Fruit fly (Drosophila melanogaster) whole organism, embryonic: ENCODE results near the gene CG15696.

Source experiments
- Abd-B ChIP-seq: fragments of 200-800 bp; sonication (Bioruptor generic); optimal IDR thresholded peaks from 2 replicates; lab custom pipeline; 2018; ENCODE audit warnings: missing biosample characterization, mild to moderate bottlenecking, missing genetic modification characterization, moderate library complexity
- Bgb ChIP-seq: fragments of 200-800 bp; sonication (Bioruptor generic); IDR thresholded peaks from 2 replicates; pipeline ENCODE4 v1.3.6; 2022; ENCODE audit warnings: missing biosample characterization, missing genetic modification characterization; ENCODE audit not compliant: partially characterized antibody
- CG10979 ChIP-seq: fragments of 200-800 bp; sonication (Bioruptor generic); optimal IDR thresholded peaks from 2 replicates; lab custom pipeline; 2018; ENCODE audit warnings: missing biosample characterization, mild to moderate bottlenecking, missing genetic modification characterization, moderate library complexity
- CG12391 ChIP-seq: fragments of 200-800 bp; sonication (Bioruptor generic); optimal IDR thresholded peaks from 3 replicates; lab custom pipeline; 2018; ENCODE audit warnings: missing biosample characterization, mild to moderate bottlenecking, missing genetic modification characterization, moderate library complexity
- CG12659 ChIP-seq: fragments of 200-800 bp; sonication (Bioruptor generic); optimal IDR thresholded peaks from 3 replicates; lab custom pipeline; 2017; ENCODE audit warnings: mild to moderate bottlenecking, missing biosample characterization, missing genetic modification reagents, missing genetic modification characterization
- CG1603 ChIP-seq: fragments of 200-800 bp; sonication (Bioruptor generic); optimal IDR thresholded peaks from 2 replicates; lab custom pipeline; 2019; ENCODE audit warnings: missing biosample characterization, mild to moderate bottlenecking, missing genetic modification characterization, moderate library complexity
- CG17361 ChIP-seq: fragments of 200-800 bp; sonication (Bioruptor generic); IDR thresholded peaks from 3 replicates; pipeline ENCODE4 v1.3.6; 2022; ENCODE audit warnings: missing biosample characterization, missing genetic modification characterization
- CG18599 ChIP-seq: fragments of 200-800 bp; sonication (Bioruptor generic); optimal IDR thresholded peaks from 3 replicates; lab custom pipeline; 2017; ENCODE audit warnings: missing biosample characterization, missing genetic modification characterization, mild to moderate bottlenecking, moderate library complexity, missing genetic modification reagents
- CG32532 ChIP-seq: fragments of 200-800 bp; sonication (Bioruptor generic); IDR thresholded peaks from 2 replicates; pipeline ENCODE4 v1.3.6; 2022; ENCODE audit warnings: missing biosample characterization, missing genetic modification characterization
- CG3281 ChIP-seq: fragments of 200-800 bp; sonication (Bioruptor generic); optimal IDR thresholded peaks from 3 replicates; lab custom pipeline; 2017; ENCODE audit warnings: missing biosample characterization, mild to moderate bottlenecking, missing genetic modification characterization
- CG33213 ChIP-seq: fragments of 200-800 bp; sonication (Bioruptor generic); optimal IDR thresholded peaks from 3 replicates; lab custom pipeline; 2016; ENCODE audit warnings: missing biosample characterization, missing genetic modification characterization
- CG34224 ChIP-seq: fragments of 200-800 bp; sonication (Bioruptor generic); IDR thresholded peaks from 3 replicates; pipeline ENCODE4 v1.3.6; 2022; ENCODE audit warnings: missing biosample characterization, missing genetic modification characterization; ENCODE audit not compliant: partially characterized antibody
- CG4424 ChIP-seq: fragments of 200-800 bp; sonication (Bioruptor generic); optimal IDR thresholded peaks from 3 replicates; lab custom pipeline; 2016; ENCODE audit warnings: missing biosample characterization, missing genetic modification characterization
- CG4617 ChIP-seq: fragments of 200-800 bp; sonication (Bioruptor generic); optimal IDR thresholded peaks from 3 replicates; lab custom pipeline; 2016; ENCODE audit warnings: missing biosample characterization, missing genetic modification characterization, borderline replicate concordance
- CG5245 ChIP-seq: fragments of 200-800 bp; sonication (Bioruptor generic); optimal IDR thresholded peaks from 3 replicates; lab custom pipeline; 2016; ENCODE audit warnings: missing biosample characterization, missing genetic modification characterization
- CG6813 ChIP-seq: fragments of 200-800 bp; sonication (Bioruptor generic); optimal IDR thresholded peaks from 2 replicates; lab custom pipeline; 2017; ENCODE audit warnings: missing biosample characterization, missing genetic modification characterization, mild to moderate bottlenecking, moderate library complexity, missing genetic modification reagents
- CG7271 ChIP-seq: fragments of 200-800 bp; sonication (Bioruptor generic); optimal IDR thresholded peaks from 2 replicates; lab custom pipeline; 2018; ENCODE audit warnings: missing biosample characterization, mild to moderate bottlenecking, missing genetic modification characterization, moderate library complexity
- CG7839 ChIP-seq: fragments of 200-800 bp; sonication (Bioruptor generic); optimal IDR thresholded peaks from 3 replicates; lab custom pipeline; 2018; ENCODE audit warnings: missing biosample characterization, mild to moderate bottlenecking, missing genetic modification characterization, moderate library complexity
- CG8281 ChIP-seq: fragments of 200-800 bp; sonication (Bioruptor generic); optimal IDR thresholded peaks from 2 replicates; lab custom pipeline; 2018; ENCODE audit warnings: missing biosample characterization, mild to moderate bottlenecking, missing genetic modification characterization, moderate library complexity
- CG9817 ChIP-seq: fragments of 200-800 bp; sonication (Bioruptor generic); optimal IDR thresholded peaks from 2 replicates; lab custom pipeline; 2018; ENCODE audit warnings: missing biosample characterization, mild to moderate bottlenecking, missing genetic modification characterization, moderate library complexity
- CHES-1-like ChIP-seq: fragments of 200-800 bp; sonication (Bioruptor generic); optimal IDR thresholded peaks from 2 replicates; lab custom pipeline; 2016; ENCODE audit warnings: missing biosample characterization, missing genetic modification characterization
- Dek ChIP-seq: fragments of 200-800 bp; sonication (Bioruptor generic); optimal IDR thresholded peaks from 3 replicates; lab custom pipeline; 2019; ENCODE audit warnings: missing biosample characterization, mild to moderate bottlenecking, missing genetic modification characterization, moderate library complexity
- Fer3 ChIP-seq: fragments of 200-800 bp; sonication (Bioruptor generic); optimal IDR thresholded peaks from 2 replicates; lab custom pipeline; 2018; ENCODE audit warnings: missing biosample characterization, mild to moderate bottlenecking, missing genetic modification characterization, moderate library complexity
- HmgZ ChIP-seq: fragments of 200-800 bp; sonication (Bioruptor generic); optimal IDR thresholded peaks from 2 replicates; lab custom pipeline; 2018; ENCODE audit warnings: missing biosample characterization, mild to moderate bottlenecking, missing genetic modification characterization
- MTF-1 ChIP-seq: fragments of 200-800 bp; sonication (Bioruptor generic); optimal IDR thresholded peaks from 2 replicates; lab custom pipeline; 2018; ENCODE audit warnings: missing biosample characterization, mild to moderate bottlenecking, missing genetic modification characterization, borderline replicate concordance
- Med ChIP-seq: fragments of 200-800 bp; sonication (Bioruptor generic); peaks from one replicate; lab custom pipeline; 2016; ENCODE audit warnings: missing biosample characterization, missing genetic modification characterization, mild to moderate bottlenecking, inconsistent platforms, moderate library complexity
- Nf-YB ChIP-seq: fragments of 200-800 bp; sonication (Bioruptor generic); optimal IDR thresholded peaks from 3 replicates; lab custom pipeline; 2019; ENCODE audit warnings: missing biosample characterization, mild to moderate bottlenecking, missing genetic modification characterization, moderate library complexity
- PHDP ChIP-seq: fragments of 200-800 bp; sonication (Bioruptor generic); optimal IDR thresholded peaks from 3 replicates; lab custom pipeline; 2018; ENCODE audit warnings: missing biosample characterization, mild to moderate bottlenecking, missing genetic modification characterization, moderate library complexity
- Sox102F ChIP-seq: fragments of 200-800 bp; sonication (Bioruptor generic); optimal IDR thresholded peaks from 2 replicates; lab custom pipeline; 2018; ENCODE audit warnings: missing biosample characterization, mild to moderate bottlenecking, missing genetic modification characterization, moderate library complexity
- Trl ChIP-seq, 3 experiments: fragments of >200 bp in 2 of 3; fragments of 200-800 bp in 1 of 3; sonication (Bioruptor generic) in 1 of 3; optimal IDR thresholded peaks; 2 replicates in 1 of 3; 3 replicates in 2 of 3; lab custom pipeline; 2016 to 2017; ENCODE audit warnings: missing biosample characterization in 1 of 3, missing genetic modification characterization in 1 of 3
- cad ChIP-seq: fragments of >200 bp; optimal IDR thresholded peaks from 2 replicates; lab custom pipeline; 2017; ENCODE audit warnings: missing biosample characterization, missing genetic modification characterization
- ci ChIP-seq: fragments of 200-800 bp; sonication (Bioruptor generic); IDR thresholded peaks from 3 replicates; pipeline ENCODE4 v1.3.6; 2022; ENCODE audit warnings: missing biosample characterization, missing genetic modification characterization
- corto ChIP-seq: fragments of 200-800 bp; sonication (Bioruptor generic); optimal IDR thresholded peaks from 2 replicates; lab custom pipeline; 2016; ENCODE audit warnings: missing biosample characterization, mild to moderate bottlenecking, missing genetic modification characterization, moderate library complexity
- croc ChIP-seq: fragments of 200-800 bp; sonication (Bioruptor generic); conservative IDR thresholded peaks from 3 replicates; pipeline ENCODE4 v1.3.6; 2022; ENCODE audit warnings: missing biosample characterization, missing genetic modification characterization
- crp ChIP-seq, 2 experiments: fragments of 200-800 bp; sonication (Bioruptor generic); optimal IDR thresholded peaks; 2 replicates in 1 of 2; 3 replicates in 1 of 2; lab custom pipeline; 2017; ENCODE audit warnings: missing biosample characterization in 2 of 2, missing genetic modification characterization in 2 of 2, mild to moderate bottlenecking in 1 of 2, moderate library complexity in 1 of 2
- dmrt99B ChIP-seq: fragments of 200-800 bp; sonication (Bioruptor generic); optimal IDR thresholded peaks from 2 replicates; lab custom pipeline; 2018; ENCODE audit warnings: missing biosample characterization, mild to moderate bottlenecking, missing genetic modification characterization, moderate library complexity
- eve ChIP-seq, 2 experiments: fragments of >200 bp; optimal IDR thresholded peaks; 2 replicates each; lab custom pipeline; 2017; ENCODE audit warnings: missing biosample characterization in 2 of 2, missing genetic modification characterization in 2 of 2
- gcm2 ChIP-seq: fragments of 200-800 bp; sonication (Bioruptor generic); optimal IDR thresholded peaks from 2 replicates; lab custom pipeline; 2016; ENCODE audit warnings: missing biosample characterization, missing genetic modification characterization
- knrl ChIP-seq: fragments of 200-800 bp; sonication (Bioruptor generic); IDR thresholded peaks from 3 replicates; pipeline ENCODE4 v1.3.6; 2022; ENCODE audit warnings: missing biosample characterization, missing genetic modification characterization; ENCODE audit not compliant: partially characterized antibody
- luna ChIP-seq: fragments of 200-800 bp; sonication (Bioruptor generic); optimal IDR thresholded peaks from 2 replicates; lab custom pipeline; 2016; ENCODE audit warnings: missing biosample characterization, missing genetic modification characterization
- pnt ChIP-seq: fragments of 200-800 bp; sonication (Bioruptor generic); optimal IDR thresholded peaks from 3 replicates; lab custom pipeline; 2016; ENCODE audit warnings: missing biosample characterization, missing genetic modification characterization
- pzg ChIP-seq: fragments of 200-800 bp; sonication (Bioruptor generic); optimal IDR thresholded peaks from 3 replicates; lab custom pipeline; 2018; ENCODE audit warnings: missing biosample characterization, mild to moderate bottlenecking, missing genetic modification characterization, moderate library complexity
- sim ChIP-seq: fragments of 200-800 bp; sonication (Bioruptor generic); IDR thresholded peaks from 2 replicates; pipeline ENCODE4 v1.3.6; 2022; ENCODE audit warnings: missing biosample characterization, missing genetic modification characterization
- sisA ChIP-seq: fragments of 200-800 bp; sonication (Bioruptor generic); IDR thresholded peaks from 2 replicates; pipeline ENCODE4 v1.3.6; 2022; ENCODE audit warnings: missing biosample characterization, missing genetic modification characterization
- tup ChIP-seq: fragments of 200-800 bp; sonication (Bioruptor generic); optimal IDR thresholded peaks from 2 replicates; lab custom pipeline; 2016; ENCODE audit warnings: missing biosample characterization, mild to moderate bottlenecking, missing genetic modification characterization, moderate library complexity
- vfl ChIP-seq: fragments of 200-800 bp; sonication (Bioruptor generic); optimal IDR thresholded peaks from 2 replicates; lab custom pipeline; 2016; ENCODE audit warnings: missing biosample characterization, missing genetic modification characterization

The CG15696 gene

DNA sequence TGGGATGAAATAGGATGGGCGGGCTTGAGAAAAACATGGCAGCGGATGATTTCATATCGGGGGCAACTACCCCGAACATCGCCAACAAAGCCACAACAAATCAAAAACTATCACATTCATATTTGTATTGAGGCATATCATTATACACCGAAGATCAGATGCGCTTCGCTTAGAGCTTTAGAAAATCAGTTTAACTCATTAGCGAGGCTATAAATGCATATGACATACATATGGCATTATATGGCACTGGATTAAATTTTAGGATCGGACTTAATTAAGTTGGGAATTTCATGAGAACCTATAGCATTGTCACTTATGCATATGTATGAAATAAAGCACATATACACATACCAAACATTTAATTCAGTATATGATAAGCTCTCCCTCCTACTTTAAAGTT, 552 bp upstream of the CG15696 start (continued):
- TF ChIP-seq gcm2 (GFP tag; lab: Kevin White, UChicago) (no peak), CG17361 (no peak), CG7839 (peak; percentile 40), CG1603 (tag; lab: Kevin White, UChicago) (peak; percentile 0), crp (GFP tag; optimal IDR thresholded peaks at IDR 0.05; lab: Kevin White, UChicago) (no peak), CG5245 (no peak)

- no peak for TF ChIP-seq eve (GFP tag; optimal IDR thresholded peaks at IDR 0.05; lab: Kevin White, UChicago)
- TF ChIP-seq CG8281 (tag; lab: Kevin White, UChicago) = peak; percentile 81
- TF ChIP-seq CG4424 (GFP tag; lab: Kevin White, UChicago) = peak; percentile 3
- no peak for TF ChIP-seq croc
- TF ChIP-seq CG18599 = no peak
- TF ChIP-seq CG3281 (GFP tag; lab: Kevin White, UChicago) = peak; percentile 37
- no peak for TF ChIP-seq Trl (optimal IDR thresholded peaks at IDR 0.05; lab: Kevin White, UChicago)
- peak; percentile 48 for TF ChIP-seq Trl (GFP tag; optimal IDR thresholded peaks at IDR 0.05; lab: Kevin White, UChicago)
- peak; percentile 16 for TF ChIP-seq Dek
- peak; percentile 57 for TF ChIP-seq CHES-1-like (GFP tag; lab: Kevin White, UChicago)
- TF ChIP-seq CG12391 (tag; lab: Kevin White, UChicago) = peak; percentile 56
- peak; percentile 27 for TF ChIP-seq Fer3
- peak; percentile 74 for TF ChIP-seq CG4617 (GFP tag; lab: Kevin White, UChicago)
- TF ChIP-seq corto (GFP tag; lab: Kevin White, UChicago) = no peak
- no peak for TF ChIP-seq sim
- TF ChIP-seq Sox102F (GFP tag; lab: Kevin White, UChicago) = no peak
- TF ChIP-seq knrl (GFP tag; lab: Robert Waterston, UW) = peak; percentile 96
- peak; percentile 98 for TF ChIP-seq Bgb (GFP tag; lab: Robert Waterston, UW)
- TF ChIP-seq MTF-1 = no peak
- peak; percentile 99 for TF ChIP-seq pzg
- TF ChIP-seq Med (GFP tag; lab: Kevin White, UChicago) = peak; percentile 93
- TF ChIP-seq crp (GFP tag; optimal IDR thresholded peaks at IDR 0.05; lab: Kevin White, UChicago) = peak in 1 of 2 experiments; percentile 16
- TF ChIP-seq Abd-B (GFP tag; lab: Kevin White, UChicago) = peak; percentile 6
- peak; percentile 75 for TF ChIP-seq CG33213
- peak; percentile 5 for TF ChIP-seq CG7271 (tag; lab: Kevin White, UChicago)
- TF ChIP-seq CG12659 (GFP tag; lab: Kevin White, UChicago) = peak; percentile 91
- peak; percentile 44 for TF ChIP-seq Nf-YB
- TF ChIP-seq PHDP = peak; percentile 55
- TF ChIP-seq tup (GFP tag; lab: Kevin White, UChicago) = no peak
- TF ChIP-seq pnt = no peak
- peak; percentile 69 for TF ChIP-seq CG32532 (GFP tag; lab: Robert Waterston, UW)
- peak; percentile 94 for TF ChIP-seq CG34224 (GFP tag; lab: Robert Waterston, UW)
- peak; percentile 18 for TF ChIP-seq CG6813 (GFP tag; lab: Kevin White, UChicago)
- TF ChIP-seq cad (GFP tag; lab: Kevin White, UChicago) = no peak
- TF ChIP-seq sisA = no peak
- TF ChIP-seq HmgZ (tag; lab: Kevin White, UChicago) = peak; percentile 81
- no peak for TF ChIP-seq luna
- TF ChIP-seq CG10979 (tag; lab: Kevin White, UChicago) = peak; percentile 11
- TF ChIP-seq vfl (GFP tag; lab: Kevin White, UChicago) = peak; percentile 69
- peak; percentile 42; the same call in 2 of the 3 replicates for TF ChIP-seq ci (GFP tag; lab: Robert Waterston, UW)
- no peak for TF ChIP-seq dmrt99B (tag; lab: Kevin White, UChicago)
- peak; percentile 42 for TF ChIP-seq CG9817 (tag; lab: Kevin White, UChicago)
Measured at dm6 chr3R:20850395-20851039, 3.6 kb downstream of the CG15696 start, which contains the start of gene RpS30. Gene RpS30 (plus strand): TSS chr3R:20850516.
